Worm (Caenorhabditis elegans) whole organism, mixed stage, embryonic: ENCODE measurements around the gene rga-3.

Source experiments
- lin-32 ChIP-seq: fragments of 200-800 bp; sonication (Bioruptor generic); optimal IDR thresholded peaks from 2 replicates; lab custom pipeline; 2018; ENCODE audit warnings: mild to moderate bottlenecking, missing genetic modification characterization, missing compliant biosample characterization
- lsy-2 ChIP-seq: fragments of 150-350 bp; optimal IDR thresholded peaks from 2 replicates; lab custom pipeline; 2014; ENCODE audit warnings: missing biosample characterization, missing genetic modification characterization

ce11 chrV:5695635-5696034, 22.1 kb upstream of the rga-3 start:
- TF ChIP-seq lin-32 (GFP tag; lab: Kevin White, UChicago), result no peak
- TF ChIP-seq lsy-2 (tag; lab: Kevin White, UChicago), result no peak
